Worm (Caenorhabditis elegans): ENCODE results near the gene srh-236.

ce11 chrV:17215602-17216001 is 3.8 kb upstream of the srh-236 start:
- no peak for TF ChIP-seq ztf-23 (GFP tag; IDR thresholded peaks at IDR 0.05)
- no peak for TF ChIP-seq ztf-29 (GFP tag; IDR thresholded peaks at IDR 0.05)
- TF ChIP-seq tab-1 (GFP tag; IDR thresholded peaks at IDR 0.05): no peak
- TF ChIP-seq T22C8.4 (GFP tag; IDR thresholded peaks at IDR 0.05): no peak
- TF ChIP-seq flt-1 (GFP tag; IDR thresholded peaks at IDR 0.05): no peak
- TF ChIP-seq ref-1 (GFP tag; conservative IDR thresholded peaks at IDR 0.05): no peak
- TF ChIP-seq med-1 (GFP tag; optimal IDR thresholded peaks at IDR 0.05; ENCODE audit: insufficient read depth): no peak
- no peak for TF ChIP-seq cog-1 (tag; optimal IDR thresholded peaks at IDR 0.05)
- no peak for TF ChIP-seq klf-2 (GFP tag; conservative IDR thresholded peaks at IDR 0.05)
